Worm (Caenorhabditis elegans) whole organism, young adult: ENCODE data around the gene F23F1.10.

Source experiments
- B0019.2 ChIP-seq: fragments of 200-800 bp; sonication (Bioruptor generic); conservative IDR thresholded peaks from 2 replicates; pipeline ENCODE4 v1.3.6; 2022; ENCODE audit warnings: missing genetic modification reagents, missing genetic modification characterization, missing compliant biosample characterization
- B0035.1 ChIP-seq: sonication (generic microtip); optimal IDR thresholded peaks from 2 replicates; lab custom pipeline; 2016; ENCODE audit warnings: missing genetic modification characterization, mild to moderate bottlenecking, missing compliant biosample characterization, missing genotype, missing genetic modification reagents
- B0261.1 ChIP-seq: sonication (generic microtip); optimal IDR thresholded peaks from 2 replicates; lab custom pipeline; 2016; ENCODE audit warnings: mild to moderate bottlenecking, missing genetic modification characterization, moderate library complexity, missing compliant biosample characterization
- C06A6.2 ChIP-seq: fragments of 200-800 bp; sonication (Bioruptor generic); conservative IDR thresholded peaks from 2 replicates; pipeline ENCODE4 v1.3.6; 2022; ENCODE audit warnings: missing genetic modification characterization, missing compliant biosample characterization
- F23B12.7 ChIP-seq: sonication (generic microtip); optimal IDR thresholded peaks from 2 replicates; lab custom pipeline; 2017; ENCODE audit warnings: missing genetic modification characterization, mild to moderate bottlenecking, missing compliant biosample characterization, antibody characterized with exemption, moderate library complexity; ENCODE audit not compliant: insufficient read depth
- F33H1.4 ChIP-seq: fragments of 200-800 bp; sonication (Bioruptor generic); IDR thresholded peaks from 2 replicates; pipeline ENCODE4 v1.3.6; 2022; ENCODE audit warnings: missing genetic modification reagents, missing genetic modification characterization, missing compliant biosample characterization
- Y53G8AR.9 ChIP-seq: fragments of 200-800 bp; sonication (Bioruptor generic); conservative IDR thresholded peaks from 2 replicates; pipeline ENCODE4 v1.3.6; 2022; ENCODE audit warnings: missing genetic modification reagents, missing genetic modification characterization, missing compliant biosample characterization
- Y56A3A.18 ChIP-seq: fragments of 200-800 bp; sonication (Bioruptor generic); IDR thresholded peaks from 2 replicates; pipeline ENCODE4 v1.3.6; 2022; ENCODE audit warnings: missing genetic modification reagents, missing genetic modification characterization, missing compliant biosample characterization
- Y79H2A.3 ChIP-seq: fragments of 200-800 bp; sonication (Bioruptor generic); conservative IDR thresholded peaks from 2 replicates; pipeline ENCODE4 v1.3.6; 2022; ENCODE audit warnings: missing genetic modification reagents, missing genetic modification characterization, missing compliant biosample characterization
- ama-1 ChIP-seq, 3 experiments: fragments of 150-350 bp in 1 of 3; sonication (generic microtip) in 2 of 3; optimal IDR thresholded peaks; 2 replicates each; lab custom pipeline; 2014 to 2018; ENCODE audit warnings: missing biosample characterization in 2 of 3, missing genetic modification characterization in 2 of 3, missing genetic modification reagents in 2 of 3
- aptf-3 ChIP-seq: fragments of 200-800 bp; sonication (Bioruptor generic); IDR thresholded peaks from 2 replicates; pipeline ENCODE4 v1.3.6; 2022; ENCODE audit warnings: missing genetic modification characterization, missing compliant biosample characterization
- atf-7 ChIP-seq: sonication (generic microtip); optimal IDR thresholded peaks from 2 replicates; lab custom pipeline; 2017; ENCODE audit warnings: mild to moderate bottlenecking, missing genetic modification characterization, missing compliant biosample characterization
- athp-1 ChIP-seq: sonication (generic microtip); optimal IDR thresholded peaks from 2 replicates; lab custom pipeline; 2017; ENCODE audit warnings: mild to moderate bottlenecking, missing genetic modification characterization, missing compliant biosample characterization
- bed-1 ChIP-seq: fragments of 200-800 bp; sonication (Bioruptor generic); IDR thresholded peaks from 2 replicates; pipeline ENCODE4 v1.3.6; 2022; ENCODE audit warnings: missing genetic modification reagents, missing genetic modification characterization, missing compliant biosample characterization
- cebp-2 ChIP-seq: fragments of 200-800 bp; sonication (Bioruptor generic); IDR thresholded peaks from 2 replicates; pipeline ENCODE4 v1.3.6; 2022; ENCODE audit warnings: missing genetic modification characterization, missing compliant biosample characterization
- ceh-27 ChIP-seq: fragments of 200-800 bp; sonication (Bioruptor generic); optimal IDR thresholded peaks from 2 replicates; lab custom pipeline; 2018; ENCODE audit warnings: mild to moderate bottlenecking, missing genetic modification characterization, moderate library complexity, missing compliant biosample characterization
- die-1 ChIP-seq: sonication (generic microtip); optimal IDR thresholded peaks from 2 replicates; lab custom pipeline; 2016; ENCODE audit warnings: missing genotype, mild to moderate bottlenecking, missing genetic modification characterization, missing compliant biosample characterization
- dpl-1 ChIP-seq: fragments of 150-350 bp; optimal IDR thresholded peaks from 2 replicates; lab custom pipeline; 2014; ENCODE audit warnings: missing biosample characterization, missing genetic modification reagents, missing genetic modification characterization
- efl-1 ChIP-seq: fragments of 150-350 bp; optimal IDR thresholded peaks from 2 replicates; lab custom pipeline; 2014; ENCODE audit warnings: missing biosample characterization, missing genetic modification reagents, missing genetic modification characterization
- ekl-4 ChIP-seq: fragments of 200-800 bp; sonication (Bioruptor generic); IDR thresholded peaks from 2 replicates; pipeline ENCODE4 v1.3.6; 2022; ENCODE audit warnings: missing genetic modification reagents, missing genetic modification characterization, missing compliant biosample characterization
- ets-4 ChIP-seq: fragments of 200-800 bp; sonication (Bioruptor generic); optimal IDR thresholded peaks from 2 replicates; lab custom pipeline; 2018; ENCODE audit warnings: mild to moderate bottlenecking, missing genetic modification characterization, missing compliant biosample characterization
- hlh-12 ChIP-seq: sonication (generic microtip); optimal IDR thresholded peaks from 2 replicates; lab custom pipeline; 2016; ENCODE audit warnings: missing genetic modification characterization, missing compliant biosample characterization
- hlh-26 ChIP-seq: fragments of 200-800 bp; sonication (Bioruptor generic); conservative IDR thresholded peaks from 2 replicates; pipeline ENCODE4 v1.3.6; 2022; ENCODE audit warnings: missing genetic modification reagents, missing genetic modification characterization, missing compliant biosample characterization
- hmg-1.2 ChIP-seq: fragments of 200-800 bp; sonication (Bioruptor generic); IDR thresholded peaks from 2 replicates; pipeline ENCODE4 v1.3.6; 2022; ENCODE audit warnings: missing genetic modification reagents, missing genetic modification characterization, missing compliant biosample characterization
- hrde-1 ChIP-seq: sonication (generic microtip); optimal IDR thresholded peaks from 2 replicates; lab custom pipeline; 2016; ENCODE audit warnings: missing genetic modification characterization, mild to moderate bottlenecking, missing compliant biosample characterization, moderate library complexity, missing genotype, missing genetic modification reagents, borderline replicate concordance
- let-607 ChIP-seq, 2 experiments: fragments of 200-800 bp in 1 of 2; sonication (Bioruptor generic) in 1 of 2; sonication (generic microtip) in 1 of 2; optimal IDR thresholded peaks; 2 replicates each; lab custom pipeline; 2016 to 2018; ENCODE audit warnings: mild to moderate bottlenecking in 2 of 2, missing compliant biosample characterization in 2 of 2, missing genetic modification characterization in 2 of 2, moderate library complexity in 2 of 2, missing genotype in 1 of 2
- lin-54 ChIP-seq: fragments of 200-800 bp; sonication (Bioruptor generic); optimal IDR thresholded peaks from 2 replicates; lab custom pipeline; 2018; ENCODE audit warnings: mild to moderate bottlenecking, missing genetic modification characterization, missing compliant biosample characterization
- lir-1 ChIP-seq: fragments of 200-800 bp; sonication (Bioruptor generic); conservative IDR thresholded peaks from 2 replicates; pipeline ENCODE4 v1.3.6; 2022; ENCODE audit warnings: missing genetic modification reagents, missing genetic modification characterization, missing compliant biosample characterization
- madf-3 ChIP-seq: fragments of 200-800 bp; sonication (Bioruptor generic); IDR thresholded peaks from 2 replicates; pipeline ENCODE4 v1.3.6; 2022; ENCODE audit warnings: missing genetic modification reagents, missing genetic modification characterization, missing compliant biosample characterization
- madf-6 ChIP-seq: fragments of 200-800 bp; sonication (Bioruptor generic); IDR thresholded peaks from 2 replicates; pipeline ENCODE4 v1.3.6; 2022; ENCODE audit warnings: missing genetic modification reagents, missing genetic modification characterization, missing compliant biosample characterization
- mcd-1 ChIP-seq: fragments of 200-800 bp; sonication (Bioruptor generic); IDR thresholded peaks from 2 replicates; pipeline ENCODE4 v1.3.6; 2022; ENCODE audit warnings: missing genetic modification reagents, missing genetic modification characterization, missing compliant biosample characterization
- mxl-1 ChIP-seq: sonication (generic microtip); optimal IDR thresholded peaks from 2 replicates; lab custom pipeline; 2016; ENCODE audit warnings: missing genetic modification characterization, missing compliant biosample characterization
- nfyb-1 ChIP-seq: fragments of 200-800 bp; sonication (Bioruptor generic); IDR thresholded peaks from 2 replicates; pipeline ENCODE4 v1.3.6; 2022; ENCODE audit warnings: missing genetic modification reagents, missing genetic modification characterization, missing compliant biosample characterization
- nhr-120 ChIP-seq: fragments of 200-800 bp; sonication (Bioruptor generic); IDR thresholded peaks from 2 replicates; pipeline ENCODE4 v1.3.6; 2022; ENCODE audit warnings: missing genetic modification characterization, missing compliant biosample characterization
- nhr-90 ChIP-seq: sonication (generic microtip); optimal IDR thresholded peaks from 2 replicates; lab custom pipeline; 2016; ENCODE audit warnings: missing genotype, mild to moderate bottlenecking, missing genetic modification characterization, missing compliant biosample characterization
- pbrm-1 ChIP-seq: fragments of 200-800 bp; sonication (Bioruptor generic); IDR thresholded peaks from 2 replicates; pipeline ENCODE4 v1.3.6; 2022; ENCODE audit warnings: missing genetic modification reagents, missing genetic modification characterization, missing compliant biosample characterization
- pha-4 ChIP-seq: fragments of 150-350 bp; sonication (generic microtip); optimal IDR thresholded peaks from 2 replicates; lab custom pipeline; 2014; ENCODE audit warnings: missing biosample characterization, missing genetic modification reagents, missing genetic modification characterization
- rcor-1 ChIP-seq: fragments of 200-800 bp; sonication (Bioruptor generic); IDR thresholded peaks from 2 replicates; pipeline ENCODE4 v1.3.6; 2022; ENCODE audit warnings: missing genetic modification reagents, missing genetic modification characterization, missing compliant biosample characterization
- rec-8 ChIP-seq, 2 experiments: sonication (generic microtip); optimal IDR thresholded peaks; 2 replicates each; lab custom pipeline; 2016; ENCODE audit warnings: mild to moderate bottlenecking in 2 of 2, missing genetic modification characterization in 2 of 2, missing genetic modification reagents in 2 of 2, missing genotype in 2 of 2, missing biosample characterization in 1 of 2, missing compliant biosample characterization in 1 of 2, moderate library complexity in 1 of 2
- rpc-1 ChIP-seq, 2 experiments: fragments of 150-350 bp in 1 of 2; sonication (generic microtip) in 1 of 2; optimal IDR thresholded peaks; 2 replicates each; lab custom pipeline; 2014 to 2018; ENCODE audit warnings: missing biosample characterization in 1 of 2, missing genetic modification characterization in 1 of 2, missing genetic modification reagents in 1 of 2, missing genotype in 1 of 2
- sdz-38 ChIP-seq: sonication (generic microtip); optimal IDR thresholded peaks from 2 replicates; lab custom pipeline; 2016; ENCODE audit warnings: missing genotype, missing genetic modification characterization, missing compliant biosample characterization
- snpc-4 ChIP-seq, 5 experiments: fragments of 150-350 bp in 1 of 5; sonication (generic microtip) in 4 of 5; optimal IDR thresholded peaks; 2 replicates each; lab custom pipeline; 2014 to 2018; ENCODE audit warnings: missing genetic modification characterization in 5 of 5, missing biosample characterization in 3 of 5, antibody characterized with exemption in 2 of 5, mild to moderate bottlenecking in 2 of 5, missing compliant biosample characterization in 2 of 5, missing genotype in 2 of 5, moderate library complexity in 2 of 5, missing genetic modification reagents in 1 of 5
- tbx-9 ChIP-seq: sonication (generic microtip); optimal IDR thresholded peaks from 2 replicates; lab custom pipeline; 2016; ENCODE audit warnings: borderline replicate concordance, missing genetic modification characterization, inconsistent platforms, missing compliant biosample characterization
- xnd-1 ChIP-seq: sonication (generic microtip); optimal IDR thresholded peaks from 2 replicates; lab custom pipeline; 2016; ENCODE audit warnings: missing genotype, missing genetic modification reagents, missing genetic modification characterization, missing compliant biosample characterization
- ztf-25 ChIP-seq: fragments of 200-800 bp; sonication (Bioruptor generic); IDR thresholded peaks from 2 replicates; pipeline ENCODE4 v1.3.6; 2022; ENCODE audit warnings: missing genetic modification reagents, missing genetic modification characterization, missing compliant biosample characterization
- ztf-28 ChIP-seq: fragments of 200-800 bp; sonication (Bioruptor generic); IDR thresholded peaks from 2 replicates; pipeline ENCODE4 v1.3.6; 2022; ENCODE audit warnings: missing genetic modification reagents, missing genetic modification characterization, missing compliant biosample characterization

The F23F1.10 gene

DNA sequence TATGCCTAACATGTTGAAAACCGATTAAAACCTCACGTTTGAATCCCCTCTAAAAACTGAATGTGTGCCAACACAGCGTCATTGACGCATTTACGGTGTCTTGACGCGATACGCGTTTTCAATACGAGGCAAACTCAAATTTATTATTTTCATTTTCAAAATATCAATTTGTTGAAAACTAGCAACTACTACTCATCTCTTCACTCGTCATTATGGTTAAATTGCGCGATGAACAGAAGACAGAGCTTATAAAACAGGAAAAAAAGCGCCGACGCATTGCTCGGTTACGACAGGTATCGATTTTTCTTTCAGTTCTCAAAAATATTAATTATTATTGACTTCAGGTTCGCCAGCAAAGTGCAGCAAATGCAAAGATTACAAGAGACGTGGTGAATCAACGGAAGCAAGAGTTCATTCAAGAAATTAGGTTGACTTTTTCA is 17.2 kb downstream of the F23F1.10 start, which contains the start of gene enee-1:
Gene enee-1 (plus strand): TSS at position 108 of the 440 bp plus-strand sequence.
- TF ChIP-seq dpl-1 (GFP tag; lab: Kevin White, UChicago) (peak; percentile 74), nhr-120 (GFP tag; lab: Robert Waterston, UW) (no peak), aptf-3 (GFP tag; lab: Robert Waterston, UW) (no peak), ztf-28 (no peak), athp-1 (tag; lab: Kevin White, UChicago) (no peak), madf-6 (peak; percentile 11; the same call in 1 of the 2 replicates), rpc-1 (optimal IDR thresholded peaks at IDR 0.05; lab: Kevin White, UChicago) (no peak), rpc-1 (tag; optimal IDR thresholded peaks at IDR 0.05; lab: Kevin White, UChicago) (no peak), Y56A3A.18 (0 out of 2 replicates have a peak, but pooled peaks have one; percentile 23), lin-54 (GFP tag; lab: Kevin White, UChicago) (peak; percentile 90), B0261.1 (tag; lab: Kevin White, UChicago) (no peak), ceh-27 (no peak), bed-1 (no peak), hlh-12 (tag; lab: Kevin White, UChicago) (no peak), ztf-25 (GFP tag; lab: Robert Waterston, UW) (no peak), B0019.2 (GFP tag; lab: Robert Waterston, UW) (no peak), hrde-1 (tag; lab: Kevin White, UChicago) (no peak), efl-1 (GFP tag; lab: Kevin White, UChicago) (peak; percentile 57), mxl-1 (tag; lab: Kevin White, UChicago) (no peak), pha-4 (tag; lab: Kevin White, UChicago) (no peak), die-1 (tag; lab: Kevin White, UChicago) (no peak), hlh-26 (GFP tag; lab: Robert Waterston, UW) (no peak), tbx-9 (no peak), F23B12.7 (tag; lab: Kevin White, UChicago) (no peak), Y79H2A.3 (GFP tag; lab: Robert Waterston, UW) (no peak), C06A6.2 (GFP tag; lab: Robert Waterston, UW) (peak; percentile 56), hmg-1.2 (GFP tag; lab: Robert Waterston, UW) (no peak; the same call in 1 of the 2 replicates), rcor-1 (GFP tag; lab: Robert Waterston, UW) (peak; percentile 52; the same call in 1 of the 2 replicates), rec-8 (tag; optimal IDR thresholded peaks at IDR 0.05; lab: Kevin White, UChicago) (no peak), xnd-1 (no peak), mcd-1 (GFP tag; lab: Robert Waterston, UW) (peak; percentile 81), ama-1 (optimal IDR thresholded peaks at IDR 0.05; lab: Kevin White, UChicago) (peak; percentile 30), ama-1 (GFP tag; optimal IDR thresholded peaks at IDR 0.05; lab: Kevin White, UChicago) (no peak), ekl-4 (GFP tag; lab: Robert Waterston, UW) (0 out of 2 replicates have a peak, but pooled peaks have one; percentile 51), ets-4 (GFP tag; lab: Kevin White, UChicago) (no peak), F33H1.4 (GFP tag; lab: Robert Waterston, UW) (no peak), atf-7 (peak; percentile 19), nfyb-1 (GFP tag; lab: Robert Waterston, UW) (peak; percentile 56; the same call in 1 of the 2 replicates), sdz-38 (no peak), lir-1 (GFP tag; lab: Robert Waterston, UW) (peak; percentile 17; the same call in 1 of the 2 replicates), pbrm-1 (peak; percentile 54; the same call in 1 of the 2 replicates), Y53G8AR.9 (GFP tag; lab: Robert Waterston, UW) (peak; percentile 61; the same call in 1 of the 2 replicates), snpc-4 (GFP tag; optimal IDR thresholded peaks at IDR 0.05; lab: Kevin White, UChicago) (no peak), snpc-4 (tag; optimal IDR thresholded peaks at IDR 0.05; lab: Kevin White, UChicago) (peak in 3 of 4 experiments; percentile 17 to 40 (median 24)), B0035.1 (no peak), nhr-90 (tag; lab: Kevin White, UChicago) (no peak), cebp-2 (GFP tag; lab: Robert Waterston, UW) (no peak), let-607 (tag; optimal IDR thresholded peaks at IDR 0.05; lab: Kevin White, UChicago) (peak in 1 of 2 experiments; percentile 15), madf-3 (GFP tag; lab: Robert Waterston, UW) (peak; percentile 68; the same call in 1 of the 2 replicates)
